Worm (Caenorhabditis elegans) whole organism, L2 larva: Measurements from ENCODE around the gene nhr-226.

Experiments
- ama-1 ChIP-seq: fragments of 150-350 bp; optimal IDR thresholded peaks from 2 replicates; lab custom pipeline; 2018; ENCODE audit warnings: inconsistent platforms
- elt-1 ChIP-seq: fragments of 150-350 bp; optimal IDR thresholded peaks from 2 replicates; lab custom pipeline; 2014; ENCODE audit warnings: missing biosample characterization, missing genetic modification characterization
- elt-3 ChIP-seq: sonication (generic microtip); optimal IDR thresholded peaks from 2 replicates; lab custom pipeline; 2017; ENCODE audit warnings: missing biosample characterization, missing genetic modification characterization
- mbf-1 ChIP-seq: sonication (generic microtip); optimal IDR thresholded peaks from 2 replicates; lab custom pipeline; 2017; ENCODE audit warnings: missing biosample characterization, missing genetic modification characterization
- mdl-1 ChIP-seq, 2 experiments: fragments of 150-350 bp in 1 of 2; sonication (generic microtip) in 1 of 2; optimal IDR thresholded peaks; 2 replicates each; lab custom pipeline; 2017; ENCODE audit warnings: missing biosample characterization in 2 of 2, missing genetic modification characterization in 2 of 2
- snpc-4 ChIP-seq: fragments of 150-350 bp; optimal IDR thresholded peaks from 2 replicates; lab custom pipeline; 2014; ENCODE audit warnings: missing biosample characterization, missing genetic modification characterization
- zag-1 ChIP-seq: fragments of 150-350 bp; optimal IDR thresholded peaks from 2 replicates; lab custom pipeline; 2014; ENCODE audit warnings: missing biosample characterization, missing genetic modification characterization

ce11 chrV:2325052-2325451, 30.4 kb downstream of the nhr-226 start, which contains the start of gene pud-3:
- no peak for TF ChIP-seq zag-1 (tag; lab: Kevin White, UChicago)
- no peak for TF ChIP-seq elt-3
- no peak for TF ChIP-seq snpc-4 (tag; lab: Kevin White, UChicago)
- TF ChIP-seq elt-1 (tag; lab: Kevin White, UChicago) = no peak
- TF ChIP-seq ama-1 (lab: Kevin White, UChicago) = no peak
- no peak for TF ChIP-seq mbf-1 (tag; lab: Kevin White, UChicago)
- TF ChIP-seq mdl-1 (tag; optimal IDR thresholded peaks at IDR 0.05; lab: Kevin White, UChicago) = no peak
